Fruit fly (Drosophila melanogaster): ENCODE measurements around the gene Npc1b.

The Npc1b gene

dm6 chrX:20934530-20934929 lies at the start of gene Npc1b:
Npc1b (plus strand) TSS chrX:20934869.
- TF ChIP-seq CG17801 (GFP tag; optimal IDR thresholded peaks at IDR 0.05; ENCODE audit: partially characterized antibody) = no peak

- TF ChIP-seq CG17801 (GFP tag; optimal IDR thresholded peaks at IDR 0.05; ENCODE audit: partially characterized antibody) = no peak
Observed at dm6 chrX:20916436-20916835, 18.2 kb upstream of the Npc1b start.

dm6 chrX:20923787-20924186 lies 10.9 kb upstream of the Npc1b start:
- TF ChIP-seq CG17801 (GFP tag; optimal IDR thresholded peaks at IDR 0.05; ENCODE audit: partially characterized antibody) = no peak

dm6 chrX:20924951-20925350 lies 9.7 kb upstream of the Npc1b start:
- no peak for TF ChIP-seq CG17801 (GFP tag; optimal IDR thresholded peaks at IDR 0.05; ENCODE audit: partially characterized antibody)

- TF ChIP-seq CG17801 (GFP tag; optimal IDR thresholded peaks at IDR 0.05; ENCODE audit: partially characterized antibody) = no peak
Observed at dm6 chrX:20925858-20926257, 8.8 kb upstream of the Npc1b start.

dm6 chrX:20926950-20927349 lies 7.7 kb upstream of the Npc1b start, which contains the start of gene shakB:
shakB (minus strand) TSS chrX:20927050.
- no peak for TF ChIP-seq CG17801 (GFP tag; optimal IDR thresholded peaks at IDR 0.05; ENCODE audit: partially characterized antibody)

dm6 chrX:20933459-20933858 lies 1.2 kb upstream of the Npc1b start, which contains the start of gene CG11227:
CG11227 (minus strand) TSS chrX:20933559.
- no peak for TF ChIP-seq CG17801 (GFP tag; optimal IDR thresholded peaks at IDR 0.05; ENCODE audit: partially characterized antibody)

- no peak for TF ChIP-seq CG17801 (GFP tag; optimal IDR thresholded peaks at IDR 0.05; ENCODE audit: partially characterized antibody)
Observed at dm6 chrX:20948268-20948667, 13.6 kb downstream of the Npc1b start.

- TF ChIP-seq CG17801 (GFP tag; optimal IDR thresholded peaks at IDR 0.05; ENCODE audit: partially characterized antibody) = no peak
Observed at dm6 chrX:20963405-20963804, 28.7 kb downstream of the Npc1b start, which contains the start of gene Ser6. Ser6 (minus strand) TSS chrX:20963505.

- no peak for TF ChIP-seq CG17801 (GFP tag; optimal IDR thresholded peaks at IDR 0.05; ENCODE audit: partially characterized antibody)
Observed at dm6 chrX:20965369-20966040, 30.8 kb downstream of the Npc1b start, which contains the start of gene CG1304. CG1304 (minus strand) TSS chrX:20965419.

- TF ChIP-seq CG17801 (GFP tag; optimal IDR thresholded peaks at IDR 0.05; ENCODE audit: partially characterized antibody) = no peak
Observed at dm6 chrX:20977986-20978385, 43.3 kb downstream of the Npc1b start, which contains the start of gene CG44426. CG44426 (plus strand) TSS chrX:20978286.

dm6 chrX:20984386-20984785 lies 49.7 kb downstream of the Npc1b start, which contains the start of gene CG11666:
CG11666 (plus strand) TSS chrX:20984686.
- TF ChIP-seq CG17801 (GFP tag; optimal IDR thresholded peaks at IDR 0.05; ENCODE audit: partially characterized antibody) = no peak

Measured in ovary, adult (tissue).